Worm (Caenorhabditis elegans): ENCODE results near the gene F11E6.6.
A peak's percentile ranks its signal among the peaks of the same experiment; 100 is the strongest.

F11E6.6 gene

ce11 chrIV:17475242-17475641, 9.5 kb upstream of the F11E6.6 start, which contains the start of gene F11E6.9:
Gene F11E6.9 (minus strand): TSS chrIV:17475342.
- TF ChIP-seq mxl-3 (GFP tag; optimal IDR thresholded peaks at IDR 0.05) (no peak), nhr-42 (GFP tag; IDR thresholded peaks at IDR 0.05) (no peak), spr-3 (GFP tag; optimal IDR thresholded peaks at IDR 0.05) (no peak), tag-97 (GFP tag; IDR thresholded peaks at IDR 0.05) (no peak), sdz-12 (GFP tag; optimal IDR thresholded peaks at IDR 0.05) (no peak), hif-1 (tag; optimal IDR thresholded peaks at IDR 0.05) (no peak)

DNA sequence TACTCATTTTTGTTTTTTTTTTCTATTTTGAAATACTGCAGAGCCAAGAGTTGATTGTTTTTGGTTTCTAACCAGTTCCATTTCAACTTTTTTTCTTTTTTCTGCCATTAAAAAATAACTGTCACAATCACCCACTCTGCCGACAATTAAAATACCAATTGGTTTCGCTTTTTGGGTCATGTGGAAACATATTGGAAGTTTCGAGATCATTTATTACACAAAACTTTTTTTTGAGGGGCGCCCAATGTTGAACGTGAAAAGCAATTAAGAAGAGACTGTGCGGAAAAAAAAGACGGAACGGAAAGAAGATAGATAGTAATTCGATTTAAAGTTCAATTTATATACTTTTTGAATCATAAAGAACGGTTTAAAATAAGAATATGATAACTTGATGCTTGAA, 8.3 kb upstream of the F11E6.6 start:
- TF ChIP-seq nhr-25 (tag; optimal IDR thresholded peaks at IDR 0.05; ENCODE audit: borderline replicate concordance, insufficient read depth), result no peak
- TF ChIP-seq F44E2.7 (GFP tag; IDR thresholded peaks at IDR 0.05), result no peak
- peak; percentile 56 for TF ChIP-seq cey-2 (tag; optimal IDR thresholded peaks at IDR 0.05; ENCODE audit: borderline replicate concordance, insufficient read depth)
- TF ChIP-seq nhr-237 (tag; optimal IDR thresholded peaks at IDR 0.05), result no peak
- TF ChIP-seq hlh-30 (tag; optimal IDR thresholded peaks at IDR 0.05; ENCODE audit: insufficient read depth), result peak; percentile 40
- TF ChIP-seq snpc-1.2 (GFP tag; IDR thresholded peaks at IDR 0.05), result no peak
- TF ChIP-seq hmg-1.1 (GFP tag; IDR thresholded peaks at IDR 0.05), result 0 out of 2 replicates have a peak, but pooled peaks have one; percentile 14
- TF ChIP-seq T26A8.4 (GFP tag; IDR thresholded peaks at IDR 0.05), result no peak
- TF ChIP-seq mxl-3 (GFP tag; optimal IDR thresholded peaks at IDR 0.05), result no peak
- no peak for TF ChIP-seq egl-27 (tag; optimal IDR thresholded peaks at IDR 0.05)
- no peak for TF ChIP-seq ceh-62 (tag; optimal IDR thresholded peaks at IDR 0.05)
- TF ChIP-seq gei-8 (GFP tag; optimal IDR thresholded peaks at IDR 0.05), result no peak
- no peak for TF ChIP-seq ztf-11 (tag; optimal IDR thresholded peaks at IDR 0.05)
- TF ChIP-seq mdt-29 (GFP tag; IDR thresholded peaks at IDR 0.05), result 0 out of 2 replicates have a peak, but pooled peaks have one; percentile 18
- TF ChIP-seq dmd-6 (GFP tag; IDR thresholded peaks at IDR 0.05), result no peak
- no peak for TF ChIP-seq daf-16 (GFP tag; optimal IDR thresholded peaks at IDR 0.05)
- TF ChIP-seq daf-16 (tag; optimal IDR thresholded peaks at IDR 0.05), result no peak
- TF ChIP-seq nhr-28 (tag; optimal IDR thresholded peaks at IDR 0.05), result peak; percentile 1
- no peak for TF ChIP-seq nhr-11 (tag; optimal IDR thresholded peaks at IDR 0.05)
- TF ChIP-seq madf-9 (GFP tag; conservative IDR thresholded peaks at IDR 0.05), result no peak
- no peak for TF ChIP-seq ceh-20 (GFP tag; IDR thresholded peaks at IDR 0.05)
- TF ChIP-seq dve-1 (tag; optimal IDR thresholded peaks at IDR 0.05; ENCODE audit: insufficient read depth), result peak; percentile 42
- TF ChIP-seq attf-4 (tag; optimal IDR thresholded peaks at IDR 0.05), result no peak
- no peak for TF ChIP-seq set-16 (GFP tag; IDR thresholded peaks at IDR 0.05)
- TF ChIP-seq dpl-1 (GFP tag; optimal IDR thresholded peaks at IDR 0.05), result no peak
- peak; percentile 34; the same call in 1 of the 2 replicates for TF ChIP-seq ctbp-1 (GFP tag; IDR thresholded peaks at IDR 0.05)
- no peak for TF ChIP-seq lsy-2 (tag; optimal IDR thresholded peaks at IDR 0.05)
- no peak for TF ChIP-seq ceh-82 (tag; optimal IDR thresholded peaks at IDR 0.05)

ce11 chrIV:17473034-17473433, 7.2 kb upstream of the F11E6.6 start, which contains the start of gene gba-3:
Gene gba-3 (plus strand): TSS chrIV:17473334.
- TF ChIP-seq ZK546.5 (tag; optimal IDR thresholded peaks at IDR 0.05) (no peak), saeg-2 (GFP tag; IDR thresholded peaks at IDR 0.05) (no peak), madf-9 (GFP tag; conservative IDR thresholded peaks at IDR 0.05) (no peak), arid-1 (GFP tag; conservative IDR thresholded peaks at IDR 0.05) (no peak), lin-15B (tag; optimal IDR thresholded peaks at IDR 0.05) (no peak), spr-1 (tag; optimal IDR thresholded peaks at IDR 0.05) (no peak), madf-5 (GFP tag; IDR thresholded peaks at IDR 0.05) (no peak), ceh-62 (tag; optimal IDR thresholded peaks at IDR 0.05) (no peak), R02D3.7 (tag; optimal IDR thresholded peaks at IDR 0.05) (no peak), ctbp-1 (GFP tag; IDR thresholded peaks at IDR 0.05) (no peak), mxl-3 (GFP tag; optimal IDR thresholded peaks at IDR 0.05) (no peak), unc-130 (GFP tag; optimal IDR thresholded peaks at IDR 0.05) (no peak), Y5F2A.4 (GFP tag; optimal IDR thresholded peaks at IDR 0.05) (no peak), rbr-2 (tag; optimal IDR thresholded peaks at IDR 0.05) (no peak), nhr-41 (GFP tag; IDR thresholded peaks at IDR 0.05) (no peak)
